Worm (Caenorhabditis elegans): Measurements from ENCODE around the gene C32B5.18.
"Not testable (repeated sequence)": the region's sequence is repeated elsewhere in the genome, so short reads cannot be mapped to it uniquely, and the experiment has no call there.

Gene C32B5.18

ce11 chrII:988437-988836, 28.1 kb downstream of the C32B5.18 start, which contains the start of gene fbxc-39:
fbxc-39 (plus strand) TSS chrII:988737.
- TF ChIP-seq klf-2 (GFP tag; conservative IDR thresholded peaks at IDR 0.05), result no peak
- TF ChIP-seq ref-1 (GFP tag; conservative IDR thresholded peaks at IDR 0.05), result no peak
- no peak for TF ChIP-seq ztf-23 (GFP tag; IDR thresholded peaks at IDR 0.05)
- TF ChIP-seq tab-1 (GFP tag; IDR thresholded peaks at IDR 0.05), result no peak
- no peak for TF ChIP-seq cog-1 (tag; optimal IDR thresholded peaks at IDR 0.05)
- no peak for TF ChIP-seq flt-1 (GFP tag; IDR thresholded peaks at IDR 0.05)
- TF ChIP-seq T22C8.4 (GFP tag; IDR thresholded peaks at IDR 0.05), result no peak
- no peak for TF ChIP-seq med-1 (GFP tag; optimal IDR thresholded peaks at IDR 0.05; ENCODE audit: insufficient read depth)
- no peak for TF ChIP-seq ztf-29 (GFP tag; IDR thresholded peaks at IDR 0.05)

ce11 chrII:991300-991699, 31.0 kb downstream of the C32B5.18 start, which contains the start of gene fbxc-42:
fbxc-42 (plus strand) TSS chrII:991600.
- TF ChIP-seq cog-1 (tag; optimal IDR thresholded peaks at IDR 0.05) (no peak), T22C8.4 (GFP tag; IDR thresholded peaks at IDR 0.05) (no peak), ref-1 (GFP tag; conservative IDR thresholded peaks at IDR 0.05) (no peak), flt-1 (GFP tag; IDR thresholded peaks at IDR 0.05) (no peak), ztf-29 (GFP tag; IDR thresholded peaks at IDR 0.05) (no peak), klf-2 (GFP tag; conservative IDR thresholded peaks at IDR 0.05) (no peak), tab-1 (GFP tag; IDR thresholded peaks at IDR 0.05) (no peak), ztf-23 (GFP tag; IDR thresholded peaks at IDR 0.05) (no peak), med-1 (GFP tag; optimal IDR thresholded peaks at IDR 0.05; ENCODE audit: insufficient read depth) (no peak)

ce11 chrII:994231-994630, 33.9 kb downstream of the C32B5.18 start, which contains the start of gene F45D11.7:
F45D11.7 (plus strand) TSS chrII:994531.
- TF ChIP-seq flt-1, T22C8.4, tab-1 (GFP tag; IDR thresholded peaks at IDR 0.05): not testable (repeated sequence)

ce11 chrII:996112-996511, 35.8 kb downstream of the C32B5.18 start, which contains the start of gene F45D11.11:
F45D11.11 (minus strand) TSS chrII:996212.
- not testable (repeated sequence) for TF ChIP-seq T22C8.4 (GFP tag; IDR thresholded peaks at IDR 0.05); cog-1 (tag; optimal IDR thresholded peaks at IDR 0.05); klf-2 (GFP tag; conservative IDR thresholded peaks at IDR 0.05)

- no peak for TF ChIP-seq med-1 (GFP tag; optimal IDR thresholded peaks at IDR 0.05; ENCODE audit: insufficient read depth)
- no peak for TF ChIP-seq klf-2 (GFP tag; conservative IDR thresholded peaks at IDR 0.05)
- TF ChIP-seq ztf-23 (GFP tag; IDR thresholded peaks at IDR 0.05), result no peak
- no peak for TF ChIP-seq T22C8.4 (GFP tag; IDR thresholded peaks at IDR 0.05)
- TF ChIP-seq flt-1 (GFP tag; IDR thresholded peaks at IDR 0.05), result no peak
- no peak for TF ChIP-seq ztf-29 (GFP tag; IDR thresholded peaks at IDR 0.05)
- no peak for TF ChIP-seq cog-1 (tag; optimal IDR thresholded peaks at IDR 0.05)
- no peak for TF ChIP-seq ref-1 (GFP tag; conservative IDR thresholded peaks at IDR 0.05)
- TF ChIP-seq tab-1 (GFP tag; IDR thresholded peaks at IDR 0.05), result no peak
Measured at ce11 chrII:999493-999892, 39.2 kb downstream of the C32B5.18 start, which contains the start of gene fbxb-29. fbxb-29 (minus strand) TSS chrII:999593.

ce11 chrII:1001351-1001750, 41.0 kb downstream of the C32B5.18 start, which contains the start of the genes fbxb-30 and F45D11.5:
fbxb-30 (minus strand) TSS chrII:1001451.
F45D11.5 (plus strand) TSS chrII:1001702.
- no peak for TF ChIP-seq ref-1 (GFP tag; conservative IDR thresholded peaks at IDR 0.05)
- TF ChIP-seq klf-2 (GFP tag; conservative IDR thresholded peaks at IDR 0.05), result no peak
- no peak for TF ChIP-seq T22C8.4 (GFP tag; IDR thresholded peaks at IDR 0.05)
- no peak for TF ChIP-seq ztf-23 (GFP tag; IDR thresholded peaks at IDR 0.05)
- no peak for TF ChIP-seq ztf-29 (GFP tag; IDR thresholded peaks at IDR 0.05)
- TF ChIP-seq tab-1 (GFP tag; IDR thresholded peaks at IDR 0.05), result no peak
- TF ChIP-seq flt-1 (GFP tag; IDR thresholded peaks at IDR 0.05), result no peak
- TF ChIP-seq cog-1 (tag; optimal IDR thresholded peaks at IDR 0.05), result no peak
- TF ChIP-seq med-1 (GFP tag; optimal IDR thresholded peaks at IDR 0.05; ENCODE audit: insufficient read depth), result no peak

ce11 chrII:1006375-1006774, 46.1 kb downstream of the C32B5.18 start, which contains the start of gene F45D11.14:
F45D11.14 (minus strand) TSS chrII:1006475.
- not testable (repeated sequence) for TF ChIP-seq flt-1 (GFP tag; IDR thresholded peaks at IDR 0.05); med-1 (GFP tag; optimal IDR thresholded peaks at IDR 0.05; ENCODE audit: insufficient read depth); ref-1 (GFP tag; conservative IDR thresholded peaks at IDR 0.05)

Data from whole organism, midembryonic.